Worm (Caenorhabditis elegans) whole organism, L4/young adult: ENCODE results near the gene srp-3.

Experiments
- W03F9.2 ChIP-seq: fragments of 150-350 bp; optimal IDR thresholded peaks from 2 replicates; lab custom pipeline; 2014; ENCODE audit warnings: missing biosample characterization, missing genetic modification characterization
- dao-5 ChIP-seq: sonication (generic microtip); optimal IDR thresholded peaks from 2 replicates; lab custom pipeline; 2016; ENCODE audit warnings: missing genotype, missing genetic modification characterization, moderate library complexity, missing compliant biosample characterization
- him-1 ChIP-seq: sonication (generic microtip); optimal IDR thresholded peaks from 2 replicates; lab custom pipeline; 2016; ENCODE audit warnings: missing genotype, missing genetic modification reagents, missing genetic modification characterization, missing compliant biosample characterization

- TF ChIP-seq W03F9.2 (tag; lab: Kevin White, UChicago): peak; percentile 71
- peak; percentile 83 for TF ChIP-seq him-1 (tag; lab: Kevin White, UChicago)
- TF ChIP-seq dao-5 (tag; lab: Kevin White, UChicago): no peak
Measured at ce11 chrV:1868596-1869263, 39.9 kb upstream of the srp-3 start, which contains the start of gene knl-3.
